Worm (Caenorhabditis elegans): ENCODE data around the gene C02B4.3.

- TF ChIP-seq fkh-10 (GFP tag; optimal IDR thresholded peaks at IDR 0.05) (no peak), ama-1 (optimal IDR thresholded peaks at IDR 0.05) (no peak), tbx-2 (tag; optimal IDR thresholded peaks at IDR 0.05) (no peak), ref-2 (tag; optimal IDR thresholded peaks at IDR 0.05) (no peak), ceh-9 (tag; optimal IDR thresholded peaks at IDR 0.05) (no peak), pqm-1 (tag; optimal IDR thresholded peaks at IDR 0.05) (peak; percentile 14), mec-3 (tag; optimal IDR thresholded peaks at IDR 0.05; ENCODE audit: borderline replicate concordance) (no peak), ets-4 (tag; optimal IDR thresholded peaks at IDR 0.05) (no peak), C38D4.7 (GFP tag; optimal IDR thresholded peaks at IDR 0.05) (no peak), Y22D7AL.16 (tag; optimal IDR thresholded peaks at IDR 0.05) (no peak), unc-55 (GFP tag; optimal IDR thresholded peaks at IDR 0.05) (no peak), F13H6.1 (tag; optimal IDR thresholded peaks at IDR 0.05) (no peak), dve-1 (tag; optimal IDR thresholded peaks at IDR 0.05) (no peak)
Measured at ce11 chrX:12630556-12630955, 29.1 kb downstream of the C02B4.3 start.

All from whole organism, late embryonic.